Fruit fly (Drosophila melanogaster) whole organism, embryonic: ENCODE results near the gene CG12594.

Source experiments
- Atf6 ChIP-seq: fragments of 200-800 bp; sonication (Bioruptor generic); IDR thresholded peaks from 2 replicates; pipeline ENCODE4 v1.3.6; 2022; ENCODE audit warnings: missing biosample characterization, missing genetic modification characterization
- Bteb2 ChIP-seq: fragments of 200-800 bp; sonication (Bioruptor generic); optimal IDR thresholded peaks from 2 replicates; lab custom pipeline; 2016; ENCODE audit warnings: missing biosample characterization, missing genetic modification characterization
- CG11456 ChIP-seq: fragments of 200-800 bp; sonication (Bioruptor generic); IDR thresholded peaks from 3 replicates; pipeline ENCODE4 v1.3.6; 2022; ENCODE audit warnings: missing biosample characterization, missing genetic modification characterization
- CG14014 ChIP-seq: fragments of 200-800 bp; sonication (Bioruptor generic); IDR thresholded peaks from 2 replicates; pipeline ENCODE4 v1.3.6; 2022; ENCODE audit warnings: missing biosample characterization, missing genetic modification characterization
- CG14441 ChIP-seq: fragments of 200-800 bp; sonication (Bioruptor generic); IDR thresholded peaks from 2 replicates; pipeline ENCODE4 v1.3.6; 2022; ENCODE audit warnings: missing biosample characterization, missing genetic modification characterization
- CG14667 ChIP-seq: fragments of 200-800 bp; sonication (Bioruptor generic); IDR thresholded peaks from 2 replicates; pipeline ENCODE4 v1.3.6; 2022; ENCODE audit warnings: missing biosample characterization, missing genetic modification characterization
- CG15073 ChIP-seq: fragments of 200-800 bp; sonication (Bioruptor generic); optimal IDR thresholded peaks from 2 replicates; lab custom pipeline; 2016; ENCODE audit warnings: missing biosample characterization, missing genetic modification characterization
- CG16863 ChIP-seq: fragments of 200-800 bp; sonication (Bioruptor generic); optimal IDR thresholded peaks from 3 replicates; lab custom pipeline; 2016; ENCODE audit warnings: missing biosample characterization, missing genetic modification characterization
- CG1832 ChIP-seq: fragments of 200-800 bp; sonication (Bioruptor generic); optimal IDR thresholded peaks from 2 replicates; lab custom pipeline; 2017; ENCODE audit warnings: missing biosample characterization, mild to moderate bottlenecking, missing genetic modification characterization, inconsistent platforms
- CG2678 ChIP-seq: fragments of 200-800 bp; sonication (Bioruptor generic); optimal IDR thresholded peaks from 3 replicates; lab custom pipeline; 2019; ENCODE audit warnings: missing biosample characterization, mild to moderate bottlenecking, missing genetic modification characterization, moderate library complexity
- CG32532 ChIP-seq: fragments of 200-800 bp; sonication (Bioruptor generic); IDR thresholded peaks from 2 replicates; pipeline ENCODE4 v1.3.6; 2022; ENCODE audit warnings: missing biosample characterization, missing genetic modification characterization
- CG3847 ChIP-seq: fragments of 200-800 bp; sonication (Bioruptor generic); IDR thresholded peaks from 2 replicates; pipeline ENCODE4 v1.3.6; 2022; ENCODE audit warnings: missing biosample characterization, missing genetic modification characterization
- CG7987 ChIP-seq: fragments of 200-800 bp; sonication (Bioruptor generic); optimal IDR thresholded peaks from 2 replicates; lab custom pipeline; 2018; ENCODE audit warnings: missing biosample characterization, mild to moderate bottlenecking, missing genetic modification characterization, moderate library complexity
- CG8388 ChIP-seq: fragments of 200-800 bp; sonication (Bioruptor generic); optimal IDR thresholded peaks from 2 replicates; lab custom pipeline; 2019; ENCODE audit warnings: missing biosample characterization, mild to moderate bottlenecking, missing genetic modification characterization, moderate library complexity
- Dbx ChIP-seq: fragments of 200-800 bp; sonication (Bioruptor generic); IDR thresholded peaks from 3 replicates; pipeline ENCODE4 v1.3.6; 2022; ENCODE audit warnings: missing biosample characterization, missing genetic modification characterization
- Doc2 ChIP-seq: fragments of 200-800 bp; sonication (Bioruptor generic); IDR thresholded peaks from 2 replicates; pipeline ENCODE4 v1.3.6; 2022; ENCODE audit warnings: missing biosample characterization, missing genetic modification characterization
- Ets97D ChIP-seq: fragments of 200-800 bp; sonication (Bioruptor generic); optimal IDR thresholded peaks from 3 replicates; lab custom pipeline; 2016; ENCODE audit warnings: missing biosample characterization, missing genetic modification characterization
- GATAe ChIP-seq: fragments of 200-800 bp; sonication (Bioruptor generic); conservative IDR thresholded peaks from 2 replicates; pipeline ENCODE4 v1.3.6; 2022; ENCODE audit warnings: missing biosample characterization, missing genetic modification characterization
- HHEX ChIP-seq: fragments of 200-800 bp; sonication (Bioruptor generic); optimal IDR thresholded peaks from 3 replicates; lab custom pipeline; 2017; ENCODE audit warnings: missing biosample characterization, mild to moderate bottlenecking, missing genetic modification characterization, missing genetic modification reagents
- Lhr ChIP-seq: fragments of 200-800 bp; sonication (Bioruptor generic); optimal IDR thresholded peaks from 3 replicates; lab custom pipeline; 2017; ENCODE audit warnings: mild to moderate bottlenecking, missing biosample characterization, missing genetic modification reagents, missing genetic modification characterization
- Lim3 ChIP-seq: fragments of 200-800 bp; sonication (Bioruptor generic); IDR thresholded peaks from 2 replicates; pipeline ENCODE4 v1.3.6; 2022; ENCODE audit warnings: missing biosample characterization, missing genetic modification characterization
- Meics ChIP-seq: fragments of 200-800 bp; sonication (Bioruptor generic); optimal IDR thresholded peaks from 2 replicates; lab custom pipeline; 2017; ENCODE audit warnings: missing biosample characterization, mild to moderate bottlenecking, missing genetic modification characterization
- Oaz ChIP-seq: fragments of 200-800 bp; sonication (Bioruptor generic); IDR thresholded peaks from 2 replicates; pipeline ENCODE4 v1.3.6; 2022; ENCODE audit warnings: missing biosample characterization, missing genetic modification characterization
- Oli ChIP-seq: fragments of 200-800 bp; sonication (Bioruptor generic); optimal IDR thresholded peaks from 2 replicates; lab custom pipeline; 2018; ENCODE audit warnings: missing biosample characterization, mild to moderate bottlenecking, missing genetic modification characterization, moderate library complexity
- Pdp1 ChIP-seq, 2 experiments: fragments of 200-800 bp; sonication (Bioruptor generic); optimal IDR thresholded peaks; 3 replicates each; lab custom pipeline; 2016; ENCODE audit warnings: missing biosample characterization in 2 of 2, missing genetic modification characterization in 2 of 2, mild to moderate bottlenecking in 1 of 2, moderate library complexity in 1 of 2
- Poxn ChIP-seq: fragments of 200-800 bp; sonication (Bioruptor generic); IDR thresholded peaks from 2 replicates; pipeline ENCODE4 v1.3.6; 2022; ENCODE audit warnings: missing biosample characterization, missing genetic modification characterization
- Trl ChIP-seq, 3 experiments: fragments of >200 bp in 2 of 3; fragments of 200-800 bp in 1 of 3; sonication (Bioruptor generic) in 1 of 3; optimal IDR thresholded peaks; 2 replicates in 1 of 3; 3 replicates in 2 of 3; lab custom pipeline; 2016 to 2017; ENCODE audit warnings: missing biosample characterization in 1 of 3, missing genetic modification characterization in 1 of 3
- YL-1 ChIP-seq: fragments of 200-800 bp; sonication (Bioruptor generic); optimal IDR thresholded peaks from 3 replicates; lab custom pipeline; 2017; ENCODE audit warnings: missing biosample characterization, mild to moderate bottlenecking, missing genetic modification characterization
- ara ChIP-seq: fragments of 200-800 bp; sonication (Bioruptor generic); IDR thresholded peaks from 2 replicates; pipeline ENCODE4 v1.3.6; 2022; ENCODE audit warnings: missing biosample characterization, missing genetic modification characterization
- ato ChIP-seq: fragments of 200-800 bp; sonication (Bioruptor generic); IDR thresholded peaks from 2 replicates; pipeline ENCODE4 v1.3.6; 2022; ENCODE audit warnings: missing biosample characterization, missing genetic modification characterization; ENCODE audit not compliant: partially characterized antibody
- bcd ChIP-seq: fragments of 200-800 bp; sonication (Bioruptor generic); optimal IDR thresholded peaks from 2 replicates; lab custom pipeline; 2017; ENCODE audit warnings: missing biosample characterization, mild to moderate bottlenecking, missing genetic modification characterization
- chn ChIP-seq: fragments of 200-800 bp; sonication (Bioruptor generic); optimal IDR thresholded peaks from 2 replicates; lab custom pipeline; 2016; ENCODE audit warnings: missing biosample characterization, missing genetic modification characterization
- crc ChIP-seq: fragments of 200-800 bp; sonication (Bioruptor generic); optimal IDR thresholded peaks from 2 replicates; lab custom pipeline; 2016; ENCODE audit warnings: missing biosample characterization, missing genetic modification characterization
- dati ChIP-seq: fragments of 200-800 bp; sonication (Bioruptor generic); IDR thresholded peaks from 2 replicates; pipeline ENCODE4 v1.3.6; 2022; ENCODE audit warnings: missing biosample characterization, missing genetic modification characterization
- dimm ChIP-seq: fragments of 200-800 bp; sonication (Bioruptor generic); IDR thresholded peaks from 2 replicates; pipeline ENCODE4 v1.3.6; 2022; ENCODE audit warnings: missing biosample characterization, missing genetic modification characterization
- ems ChIP-seq: fragments of 200-800 bp; sonication (Bioruptor generic); optimal IDR thresholded peaks from 3 replicates; lab custom pipeline; 2016; ENCODE audit warnings: missing biosample characterization, missing genetic modification characterization
- esg ChIP-seq: fragments of 200-800 bp; sonication (Bioruptor generic); conservative IDR thresholded peaks from 2 replicates; pipeline ENCODE4 v1.3.6; 2022; ENCODE audit warnings: missing biosample characterization, missing genetic modification characterization
- gro ChIP-seq: fragments of 200-800 bp; sonication (Bioruptor generic); optimal IDR thresholded peaks from 2 replicates; lab custom pipeline; 2016; ENCODE audit warnings: missing biosample characterization, missing genetic modification characterization
- hb ChIP-seq: fragments of 200-800 bp; sonication (Bioruptor generic); IDR thresholded peaks from 3 replicates; pipeline ENCODE4 v1.3.6; 2022; ENCODE audit warnings: missing biosample characterization, missing genetic modification characterization; ENCODE audit not compliant: partially characterized antibody
- lmd ChIP-seq: fragments of 200-800 bp; sonication (Bioruptor generic); IDR thresholded peaks from 2 replicates; pipeline ENCODE4 v1.3.6; 2022; ENCODE audit warnings: missing biosample characterization, missing genetic modification characterization
- lola ChIP-seq, 3 experiments: fragments of >200 bp in 2 of 3; fragments of 200-800 bp in 1 of 3; sonication (Bioruptor generic) in 1 of 3; optimal IDR thresholded peaks; 2 replicates each; lab custom pipeline; 2017 to 2019; ENCODE audit warnings: missing biosample characterization in 3 of 3, missing genetic modification characterization in 3 of 3, mild to moderate bottlenecking in 1 of 3, moderate library complexity in 1 of 3
- luna ChIP-seq: fragments of 200-800 bp; sonication (Bioruptor generic); optimal IDR thresholded peaks from 2 replicates; lab custom pipeline; 2016; ENCODE audit warnings: missing biosample characterization, missing genetic modification characterization
- mam ChIP-seq: fragments of 200-800 bp; sonication (Bioruptor generic); optimal IDR thresholded peaks from 3 replicates; lab custom pipeline; 2016; ENCODE audit warnings: missing biosample characterization, missing genetic modification characterization
- sc ChIP-seq, 3 experiments: fragments of >200 bp in 2 of 3; fragments of 200-800 bp in 1 of 3; sonication (Bioruptor generic) in 1 of 3; optimal IDR thresholded peaks; 2 replicates in 2 of 3; 3 replicates in 1 of 3; lab custom pipeline; 2017; ENCODE audit warnings: mild to moderate bottlenecking in 1 of 3, missing biosample characterization in 1 of 3, missing genetic modification characterization in 1 of 3, missing genetic modification reagents in 1 of 3
- so ChIP-seq: fragments of 200-800 bp; sonication (Bioruptor generic); IDR thresholded peaks from 3 replicates; pipeline ENCODE4 v1.3.6; 2022; ENCODE audit warnings: missing biosample characterization, missing genetic modification characterization
- sr ChIP-seq: fragments of 200-800 bp; sonication (Bioruptor generic); IDR thresholded peaks from 3 replicates; pipeline ENCODE4 v1.3.6; 2022; ENCODE audit warnings: missing biosample characterization, missing genetic modification characterization
- tin ChIP-seq: fragments of 200-800 bp; sonication (Bioruptor generic); optimal IDR thresholded peaks from 3 replicates; lab custom pipeline; 2016; ENCODE audit warnings: missing biosample characterization, missing genetic modification characterization
- vvl ChIP-seq: fragments of 200-800 bp; sonication (Bioruptor generic); IDR thresholded peaks from 2 replicates; pipeline ENCODE4 v1.3.6; 2022; ENCODE audit warnings: missing biosample characterization, missing genetic modification characterization
- wek ChIP-seq: fragments of 200-800 bp; sonication (Bioruptor generic); optimal IDR thresholded peaks from 3 replicates; lab custom pipeline; 2018; ENCODE audit warnings: missing biosample characterization, mild to moderate bottlenecking, missing genetic modification characterization, moderate library complexity

Gene CG12594

dm6 chr3R:11780181-11780688, 58.7 kb downstream of the CG12594 start (continued):
- peak; percentile 94 for TF ChIP-seq tin (GFP tag; lab: Kevin White, UChicago)
- no peak for TF ChIP-seq CG14441 (GFP tag; lab: Robert Waterston, UW)
- TF ChIP-seq hb (GFP tag; lab: Robert Waterston, UW), result no peak
- peak in 1 of 3 experiments; percentile 100 for TF ChIP-seq lola (GFP tag; optimal IDR thresholded peaks at IDR 0.05; lab: Kevin White, UChicago)
- peak; percentile 78 for TF ChIP-seq esg (GFP tag; lab: Robert Waterston, UW)
- TF ChIP-seq gro (GFP tag; lab: Kevin White, UChicago), result no peak
- TF ChIP-seq bcd (GFP tag; lab: Kevin White, UChicago), result peak; percentile 92
- peak; percentile 68 for TF ChIP-seq CG7987 (GFP tag; lab: Kevin White, UChicago)
- peak; percentile 57; the same call in 1 of the 2 replicates for TF ChIP-seq Atf6 (GFP tag; lab: Robert Waterston, UW)
- peak; percentile 70; the same call in 1 of the 3 replicates for TF ChIP-seq so (GFP tag; lab: Robert Waterston, UW)
- no peak for TF ChIP-seq Dbx
- peak; percentile 31; the same call in 1 of the 2 replicates for TF ChIP-seq CG32532 (GFP tag; lab: Robert Waterston, UW)
- peak; percentile 36; the same call in 1 of the 2 replicates for TF ChIP-seq CG3847
- no peak for TF ChIP-seq luna (GFP tag; lab: Kevin White, UChicago)
- TF ChIP-seq dati (GFP tag; lab: Robert Waterston, UW), result peak; percentile 41; the same call in 1 of the 2 replicates
- peak; percentile 66 for TF ChIP-seq Meics (GFP tag; lab: Kevin White, UChicago)
- peak; percentile 50 for TF ChIP-seq Oaz
- peak; percentile 36; the same call in 1 of the 2 replicates for TF ChIP-seq CG14014 (GFP tag; lab: Robert Waterston, UW)
- no peak for TF ChIP-seq sr (GFP tag; lab: Robert Waterston, UW)
- peak; percentile 48 for TF ChIP-seq CG16863 (GFP tag; lab: Kevin White, UChicago)
- no peak for TF ChIP-seq Ets97D
- TF ChIP-seq YL-1 (GFP tag; lab: Kevin White, UChicago), result peak; percentile 49
- peak; percentile 95 for TF ChIP-seq CG8388 (GFP tag; lab: Kevin White, UChicago)
- peak; percentile 89 for TF ChIP-seq Lhr (GFP tag; lab: Kevin White, UChicago)
- no peak for TF ChIP-seq CG1832 (GFP tag; lab: Kevin White, UChicago)
- TF ChIP-seq wek (GFP tag; lab: Kevin White, UChicago), result peak; percentile 46
- TF ChIP-seq sc (optimal IDR thresholded peaks at IDR 0.05; lab: Kevin White, UChicago), result no peak
- TF ChIP-seq sc (GFP tag; optimal IDR thresholded peaks at IDR 0.05; lab: Kevin White, UChicago), result peak; percentile 97
- TF ChIP-seq Doc2 (GFP tag; lab: Robert Waterston, UW), result no peak
- TF ChIP-seq Lim3 (GFP tag; lab: Robert Waterston, UW), result peak; percentile 43; the same call in 1 of the 2 replicates
- TF ChIP-seq HHEX (GFP tag; lab: Kevin White, UChicago), result peak; percentile 80
- TF ChIP-seq mam (GFP tag; lab: Kevin White, UChicago), result no peak
- TF ChIP-seq CG14667 (GFP tag; lab: Robert Waterston, UW), result peak; percentile 62
- no peak for TF ChIP-seq GATAe (GFP tag; lab: Robert Waterston, UW)
- peak; percentile 65 for TF ChIP-seq CG15073 (GFP tag; lab: Kevin White, UChicago)
- peak; percentile 97 for TF ChIP-seq ara (GFP tag; lab: Robert Waterston, UW)
- TF ChIP-seq Trl (optimal IDR thresholded peaks at IDR 0.05; lab: Kevin White, UChicago), result peak; percentile 37 to 82
- TF ChIP-seq Trl (GFP tag; optimal IDR thresholded peaks at IDR 0.05; lab: Kevin White, UChicago), result peak; percentile 8
- TF ChIP-seq CG11456, result no peak
- peak; percentile 95 for TF ChIP-seq CG2678 (tag; lab: Kevin White, UChicago)
- no peak for TF ChIP-seq ato (GFP tag; lab: Robert Waterston, UW)
- TF ChIP-seq lmd (GFP tag; lab: Robert Waterston, UW), result peak; percentile 86
- no peak for TF ChIP-seq crc (GFP tag; lab: Kevin White, UChicago)
- TF ChIP-seq Oli (tag; lab: Kevin White, UChicago), result peak; percentile 95
- TF ChIP-seq Bteb2, result no peak
- TF ChIP-seq chn (GFP tag; lab: Kevin White, UChicago), result peak; percentile 73
- peak; percentile 71 for TF ChIP-seq dimm (GFP tag; lab: Robert Waterston, UW)
- no peak for TF ChIP-seq Poxn (GFP tag; lab: Robert Waterston, UW)
- peak; percentile 96 for TF ChIP-seq vvl (GFP tag; lab: Robert Waterston, UW)
- peak; percentile 28 to 76 for TF ChIP-seq Pdp1 (GFP tag; optimal IDR thresholded peaks at IDR 0.05; lab: Kevin White, UChicago)
- TF ChIP-seq ems (GFP tag; lab: Kevin White, UChicago), result peak; percentile 54
